Fruit fly (Drosophila melanogaster) Kc167 (cell line): ENCODE measurements around the gene CG7730.

Source experiments
- Myc ChIP-seq: fragments of >200 bp; optimal IDR thresholded peaks from 2 replicates; lab custom pipeline; 2017; ENCODE audit warnings: missing external identifiers
- Sin3A ChIP-seq: fragments of >200 bp; optimal IDR thresholded peaks from 2 replicates; lab custom pipeline; 2018; ENCODE audit warnings: missing external identifiers
- h ChIP-seq: fragments of >200 bp; optimal IDR thresholded peaks from 3 replicates; lab custom pipeline; 2018; ENCODE audit warnings: missing external identifiers
- insv ChIP-seq: fragments of >200 bp; optimal IDR thresholded peaks from 3 replicates; lab custom pipeline; 2018; ENCODE audit warnings: missing external identifiers
- psq ChIP-seq: fragments of >200 bp; optimal IDR thresholded peaks from 2 replicates; lab custom pipeline; 2017; ENCODE audit warnings: missing external identifiers
- ttk ChIP-seq: sonication (Bioruptor generic); optimal IDR thresholded peaks from 2 replicates; lab custom pipeline; 2017; ENCODE audit warnings: missing external identifiers

dm6 chr3L:16984042-16984441 lies 43.3 kb upstream of the CG7730 start:
- TF ChIP-seq ttk (lab: Kevin White, UChicago), result no peak
- TF ChIP-seq psq (lab: Kevin White, UChicago), result no peak
- TF ChIP-seq h (lab: Kevin White, UChicago), result no peak
- no peak for TF ChIP-seq Myc (lab: Kevin White, UChicago)
- no peak for TF ChIP-seq insv
- TF ChIP-seq Sin3A (lab: Kevin White, UChicago), result no peak
